Worm (Caenorhabditis elegans): ENCODE results near the gene col-106.

DNA sequence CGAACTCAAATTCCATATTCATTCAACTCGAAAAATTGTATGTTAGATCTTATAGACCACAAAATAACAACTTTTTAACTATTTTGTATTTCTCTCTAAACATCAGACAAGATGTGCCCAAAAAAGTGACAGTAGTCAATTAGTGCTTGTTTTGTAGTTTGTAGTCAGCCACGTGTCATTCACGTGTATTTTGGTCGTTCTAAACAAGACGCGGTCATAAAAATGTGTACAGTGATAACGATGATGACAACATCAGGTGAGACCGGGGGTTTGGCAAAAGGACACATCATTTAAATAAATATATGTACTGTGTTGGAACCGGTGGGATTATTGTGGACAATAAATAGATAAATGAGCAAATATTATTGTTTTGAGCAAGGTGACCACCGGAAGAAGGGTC is 6.4 kb downstream of the col-106 start:
- TF ChIP-seq lir-3 (tag; optimal IDR thresholded peaks at IDR 0.05) (no peak), zip-2 (tag; optimal IDR thresholded peaks at IDR 0.05) (no peak), nhr-11 (tag; optimal IDR thresholded peaks at IDR 0.05) (no peak), nhr-41 (GFP tag; IDR thresholded peaks at IDR 0.05) (no peak), unc-62 (GFP tag; optimal IDR thresholded peaks at IDR 0.05 in 1 of 2) (peak in 1 of 2 experiments; percentile 99), unc-62 (tag; optimal IDR thresholded peaks at IDR 0.05) (no peak), lin-38 (GFP tag; IDR thresholded peaks at IDR 0.05) (peak; percentile 31; the same call in 1 of the 2 replicates), madf-9 (GFP tag; conservative IDR thresholded peaks at IDR 0.05) (no peak), lsy-2 (tag; optimal IDR thresholded peaks at IDR 0.05) (peak in 1 of 2 experiments; percentile 53), ces-1 (GFP tag; optimal IDR thresholded peaks at IDR 0.05) (no peak), ceh-82 (tag; optimal IDR thresholded peaks at IDR 0.05) (no peak)

Data from whole organism, L4 larva.